Fruit fly (Drosophila melanogaster): ENCODE measurements around the gene CG1578.

The CG1578 gene

dm6 chrX:11816434-11816948, at the start of gene CG1578, which contains the start of gene rudhira:
TSS of gene CG1578 (minus strand) at chrX:11816551.
TSS of gene rudhira (plus strand) at chrX:11816898.
- TF ChIP-seq wdn (GFP tag; IDR thresholded peaks at IDR 0.05) (no peak), CG12391 (tag; optimal IDR thresholded peaks at IDR 0.05) (peak; percentile 38), CG4328 (GFP tag; optimal IDR thresholded peaks at IDR 0.05) (peak; percentile 21), CG12659 (GFP tag; optimal IDR thresholded peaks at IDR 0.05) (peak; percentile 70), ci (GFP tag; IDR thresholded peaks at IDR 0.05) (0 out of 3 replicates have a peak, but pooled peaks have one; percentile 12), pros (GFP tag; optimal IDR thresholded peaks at IDR 0.05) (no peak), Hsf (GFP tag; optimal IDR thresholded peaks at IDR 0.05) (no peak), ap (GFP tag; IDR thresholded peaks at IDR 0.05) (no peak), Xbp1 (GFP tag; optimal IDR thresholded peaks at IDR 0.05) (peak; percentile 20), fd64A (GFP tag; optimal IDR thresholded peaks at IDR 0.05) (no peak), yki (optimal IDR thresholded peaks at IDR 0.05) (no peak), sr (GFP tag; IDR thresholded peaks at IDR 0.05) (peak; percentile 49; the same call in 1 of the 3 replicates), HLH4C (GFP tag; IDR thresholded peaks at IDR 0.05; ENCODE audit: partially characterized antibody) (no peak), bab2 (GFP tag; optimal IDR thresholded peaks at IDR 0.05) (no peak), CG9437 (GFP tag; optimal IDR thresholded peaks at IDR 0.05) (peak; percentile 31), Nf-YA (GFP tag; IDR thresholded peaks at IDR 0.05) (no peak), CG6765 (GFP tag; optimal IDR thresholded peaks at IDR 0.05) (no peak), CG9817 (tag; optimal IDR thresholded peaks at IDR 0.05) (peak; percentile 9), odd (GFP tag; optimal IDR thresholded peaks at IDR 0.05) (no peak), CG4282 (GFP tag; optimal IDR thresholded peaks at IDR 0.05) (no peak), Stat92E (GFP tag; optimal IDR thresholded peaks at IDR 0.05) (no peak), Ssrp (tag; optimal IDR thresholded peaks at IDR 0.05) (no peak), Kr (GFP tag; optimal IDR thresholded peaks at IDR 0.05) (no peak), slou (GFP tag; optimal IDR thresholded peaks at IDR 0.05) (no peak), abd-A (tag; optimal IDR thresholded peaks at IDR 0.05) (peak; percentile 71), repo (GFP tag; optimal IDR thresholded peaks at IDR 0.05) (no peak), Mes4 (GFP tag; optimal IDR thresholded peaks at IDR 0.05) (no peak), lola (GFP tag; optimal IDR thresholded peaks at IDR 0.05) (peak in 1 of 3 experiments; percentile 9), lilli (GFP tag; optimal IDR thresholded peaks at IDR 0.05) (no peak), CG15601 (tag; optimal IDR thresholded peaks at IDR 0.05) (peak; percentile 40), NC2α (GFP tag; optimal IDR thresholded peaks at IDR 0.05) (no peak), CG13296 (GFP tag; optimal IDR thresholded peaks at IDR 0.05) (no peak), jigr1 (GFP tag; IDR thresholded peaks at IDR 0.05) (no peak), CG15514 (GFP tag; optimal IDR thresholded peaks at IDR 0.05) (peak; percentile 73), vvl (GFP tag; IDR thresholded peaks at IDR 0.05) (peak; percentile 8; the same call in 1 of the 2 replicates), CG10654 (GFP tag; optimal IDR thresholded peaks at IDR 0.05) (no peak), chm (GFP tag; IDR thresholded peaks at IDR 0.05) (no peak), Ets97D (GFP tag; optimal IDR thresholded peaks at IDR 0.05) (peak; percentile 46), hth (optimal IDR thresholded peaks at IDR 0.05) (no peak), Bdp1 (GFP tag; optimal IDR thresholded peaks at IDR 0.05) (no peak), CG1647 (GFP tag; optimal IDR thresholded peaks at IDR 0.05) (no peak), Dp (GFP tag; optimal IDR thresholded peaks at IDR 0.05) (peak; percentile 54), oc (tag; optimal IDR thresholded peaks at IDR 0.05) (no peak), CG6813 (GFP tag; optimal IDR thresholded peaks at IDR 0.05) (no peak), Hmr (GFP tag; optimal IDR thresholded peaks at IDR 0.05) (peak; percentile 67), ham (GFP tag; IDR thresholded peaks at IDR 0.05) (no peak), unc-4 (GFP tag; IDR thresholded peaks at IDR 0.05; ENCODE audit: partially characterized antibody) (no peak), row (GFP tag; IDR thresholded peaks at IDR 0.05) (peak; percentile 21), fd96Cb (tag; optimal IDR thresholded peaks at IDR 0.05) (no peak), CG16863 (GFP tag; optimal IDR thresholded peaks at IDR 0.05) (no peak), CG9797 (GFP tag; optimal IDR thresholded peaks at IDR 0.05) (peak; percentile 82)

Measured in whole organism, embryonic.